Fruit fly (Drosophila melanogaster) whole organism, embryonic: Measurements from ENCODE around the gene pdm2.

ENCODE experiments used
- Awh ChIP-seq: fragments of 200-800 bp; sonication (Bioruptor generic); IDR thresholded peaks from 2 replicates; pipeline ENCODE4, ENCODE4 v1.3.6; 2022; ENCODE audit warnings: missing biosample characterization, missing genetic modification characterization
- C15 ChIP-seq: fragments of 200-800 bp; sonication (Bioruptor generic); IDR thresholded peaks from 3 replicates; pipeline ENCODE4 v1.3.6; 2022; ENCODE audit warnings: missing biosample characterization, missing genetic modification characterization
- CG1024 ChIP-seq: fragments of 200-800 bp; sonication (Bioruptor generic); IDR thresholded peaks from 2 replicates; pipeline ENCODE4 v1.3.6; 2022; ENCODE audit warnings: missing biosample characterization, missing genetic modification characterization
- CG10366 ChIP-seq: fragments of 200-800 bp; sonication (Bioruptor generic); IDR thresholded peaks from 2 replicates; pipeline ENCODE4 v1.3.6; 2022; ENCODE audit warnings: missing biosample characterization, missing genetic modification characterization
- CG10654 ChIP-seq: fragments of 200-800 bp; sonication (Bioruptor generic); optimal IDR thresholded peaks from 2 replicates; lab custom pipeline; 2016; ENCODE audit warnings: missing biosample characterization, missing genetic modification characterization
- CG12659 ChIP-seq: fragments of 200-800 bp; sonication (Bioruptor generic); optimal IDR thresholded peaks from 3 replicates; lab custom pipeline; 2017; ENCODE audit warnings: mild to moderate bottlenecking, missing biosample characterization, missing genetic modification reagents, missing genetic modification characterization
- CG13894 ChIP-seq: fragments of 200-800 bp; sonication (Bioruptor generic); optimal IDR thresholded peaks from 3 replicates; lab custom pipeline; 2018; ENCODE audit warnings: missing biosample characterization, mild to moderate bottlenecking, missing genetic modification characterization, moderate library complexity
- CG14050 ChIP-seq: fragments of 200-800 bp; sonication (Bioruptor generic); IDR thresholded peaks from 3 replicates; pipeline ENCODE4 v1.3.6; 2022; ENCODE audit warnings: missing biosample characterization, missing genetic modification characterization
- CG14965 ChIP-seq: fragments of 200-800 bp; sonication (Bioruptor generic); optimal IDR thresholded peaks from 2 replicates; lab custom pipeline; 2016; ENCODE audit warnings: missing biosample characterization, missing genetic modification characterization, borderline replicate concordance
- CG16779 ChIP-seq: fragments of 200-800 bp; sonication (Bioruptor generic); IDR thresholded peaks from 2 replicates; pipeline ENCODE4 v1.3.6; 2022; ENCODE audit warnings: missing biosample characterization, missing genetic modification characterization
- CG16863 ChIP-seq: fragments of 200-800 bp; sonication (Bioruptor generic); optimal IDR thresholded peaks from 3 replicates; lab custom pipeline; 2016; ENCODE audit warnings: missing biosample characterization, missing genetic modification characterization
- CG17802 ChIP-seq: fragments of 200-800 bp; sonication (Bioruptor generic); optimal IDR thresholded peaks from 2 replicates; lab custom pipeline; 2018; ENCODE audit warnings: missing biosample characterization, mild to moderate bottlenecking, missing genetic modification characterization, moderate library complexity
- CG2199 ChIP-seq: fragments of 200-800 bp; sonication (Bioruptor generic); IDR thresholded peaks from 3 replicates; pipeline ENCODE4 v1.3.6; 2022; ENCODE audit warnings: missing biosample characterization, missing genetic modification characterization
- CG31365 ChIP-seq: fragments of 200-800 bp; sonication (Bioruptor generic); optimal IDR thresholded peaks from 2 replicates; lab custom pipeline; 2018; ENCODE audit warnings: missing biosample characterization, mild to moderate bottlenecking, missing genetic modification characterization
- CG4707 ChIP-seq: fragments of 200-800 bp; sonication (Bioruptor generic); optimal IDR thresholded peaks from 2 replicates; lab custom pipeline; 2018; ENCODE audit warnings: missing biosample characterization, mild to moderate bottlenecking, missing genetic modification characterization, moderate library complexity
- CG5180 ChIP-seq: fragments of 200-800 bp; sonication (Bioruptor generic); optimal IDR thresholded peaks from 3 replicates; lab custom pipeline; 2017; ENCODE audit warnings: missing biosample characterization, missing genetic modification characterization, mild to moderate bottlenecking, moderate library complexity, missing genetic modification reagents
- CG7357 ChIP-seq: fragments of 200-800 bp; sonication (Bioruptor generic); IDR thresholded peaks from 3 replicates; pipeline ENCODE4 v1.3.6; 2022; ENCODE audit warnings: missing biosample characterization, missing genetic modification characterization
- CG7372 ChIP-seq: fragments of 200-800 bp; sonication (Bioruptor generic); IDR thresholded peaks from 2 replicates; pipeline ENCODE4 v1.3.6; 2022; ENCODE audit warnings: missing biosample characterization, missing genetic modification characterization
- CG7987 ChIP-seq: fragments of 200-800 bp; sonication (Bioruptor generic); optimal IDR thresholded peaks from 2 replicates; lab custom pipeline; 2018; ENCODE audit warnings: missing biosample characterization, mild to moderate bottlenecking, missing genetic modification characterization, moderate library complexity
- CG9876 ChIP-seq: fragments of 200-800 bp; sonication (Bioruptor generic); optimal IDR thresholded peaks from 2 replicates; lab custom pipeline; 2016; ENCODE audit warnings: missing biosample characterization, missing genetic modification characterization
- CrebB ChIP-seq: fragments of 200-800 bp; sonication (Bioruptor generic); optimal IDR thresholded peaks from 3 replicates; lab custom pipeline; 2018; ENCODE audit warnings: missing biosample characterization, mild to moderate bottlenecking, missing genetic modification characterization
- ERR ChIP-seq: fragments of 200-800 bp; sonication (Bioruptor generic); optimal IDR thresholded peaks from 2 replicates; lab custom pipeline; 2016; ENCODE audit warnings: missing biosample characterization, missing genetic modification characterization
- HHEX ChIP-seq: fragments of 200-800 bp; sonication (Bioruptor generic); optimal IDR thresholded peaks from 3 replicates; lab custom pipeline; 2017; ENCODE audit warnings: missing biosample characterization, mild to moderate bottlenecking, missing genetic modification characterization, missing genetic modification reagents
- HLH4C ChIP-seq: fragments of 200-800 bp; sonication (Bioruptor generic); IDR thresholded peaks from 3 replicates; pipeline ENCODE4 v1.3.6; 2022; ENCODE audit warnings: missing biosample characterization, missing genetic modification characterization; ENCODE audit not compliant: partially characterized antibody
- Hsf ChIP-seq: fragments of 200-800 bp; sonication (Bioruptor generic); optimal IDR thresholded peaks from 3 replicates; lab custom pipeline; 2016; ENCODE audit warnings: missing biosample characterization, missing genetic modification characterization
- Mrtf ChIP-seq: fragments of 200-800 bp; sonication (Bioruptor generic); IDR thresholded peaks from 3 replicates; pipeline ENCODE4 v1.3.6; 2022; ENCODE audit warnings: missing biosample characterization, missing genetic modification characterization
- NfI ChIP-seq: fragments of 200-800 bp; sonication (Bioruptor generic); optimal IDR thresholded peaks from 3 replicates; lab custom pipeline; 2018; ENCODE audit warnings: missing biosample characterization, mild to moderate bottlenecking, missing genetic modification characterization, moderate library complexity
- Ssrp ChIP-seq: fragments of 200-800 bp; sonication (Bioruptor generic); optimal IDR thresholded peaks from 2 replicates; lab custom pipeline; 2018; ENCODE audit warnings: missing biosample characterization, mild to moderate bottlenecking, missing genetic modification characterization, moderate library complexity
- Tbp ChIP-seq: fragments of >200 bp; optimal IDR thresholded peaks from 2 replicates; lab custom pipeline; 2018; ENCODE audit warnings: missing biosample characterization, missing genetic modification characterization
- Vsx1 ChIP-seq: fragments of 200-800 bp; sonication (Bioruptor generic); optimal IDR thresholded peaks from 2 replicates; lab custom pipeline; 2017; ENCODE audit warnings: missing biosample characterization, mild to moderate bottlenecking, missing genetic modification characterization, missing genetic modification reagents
- ato ChIP-seq: fragments of 200-800 bp; sonication (Bioruptor generic); IDR thresholded peaks from 2 replicates; pipeline ENCODE4 v1.3.6; 2022; ENCODE audit warnings: missing biosample characterization, missing genetic modification characterization; ENCODE audit not compliant: partially characterized antibody
- bbx ChIP-seq: fragments of 200-800 bp; sonication (Bioruptor generic); IDR thresholded peaks from 2 replicates; pipeline ENCODE4 v1.3.6; 2022; ENCODE audit warnings: missing biosample characterization, missing genetic modification characterization; ENCODE audit not compliant: partially characterized antibody
- bsh ChIP-seq, 2 experiments: fragments of 200-800 bp; sonication (Bioruptor generic); optimal IDR thresholded peaks; 2 replicates each; lab custom pipeline; 2017 to 2018; ENCODE audit warnings: mild to moderate bottlenecking in 2 of 2, missing biosample characterization in 2 of 2, missing genetic modification characterization in 2 of 2, moderate library complexity in 1 of 2
- croc ChIP-seq: fragments of 200-800 bp; sonication (Bioruptor generic); conservative IDR thresholded peaks from 3 replicates; pipeline ENCODE4 v1.3.6; 2022; ENCODE audit warnings: missing biosample characterization, missing genetic modification characterization
- fd96Cb ChIP-seq: fragments of 200-800 bp; sonication (Bioruptor generic); optimal IDR thresholded peaks from 2 replicates; lab custom pipeline; 2018; ENCODE audit warnings: missing biosample characterization, mild to moderate bottlenecking, missing genetic modification characterization, moderate library complexity
- gt ChIP-seq: fragments of 200-800 bp; sonication (Bioruptor generic); IDR thresholded peaks from 2 replicates; pipeline ENCODE4 v1.3.6; 2022; ENCODE audit warnings: missing biosample characterization, missing genetic modification characterization
- klu ChIP-seq: fragments of 200-800 bp; sonication (Bioruptor generic); IDR thresholded peaks from 2 replicates; pipeline ENCODE4 v1.3.6; 2022; ENCODE audit warnings: missing biosample characterization, missing genetic modification characterization
- mirr ChIP-seq: fragments of 200-800 bp; sonication (Bioruptor generic); optimal IDR thresholded peaks from 3 replicates; lab custom pipeline; 2018; ENCODE audit warnings: missing biosample characterization, mild to moderate bottlenecking, missing genetic modification characterization
- nom ChIP-seq: fragments of 200-800 bp; sonication (Bioruptor generic); optimal IDR thresholded peaks from 2 replicates; lab custom pipeline; 2017; ENCODE audit warnings: missing biosample characterization, missing genetic modification characterization, mild to moderate bottlenecking, moderate library complexity, missing genetic modification reagents
- ranshi ChIP-seq: fragments of 200-800 bp; sonication (Bioruptor generic); IDR thresholded peaks from 2 replicates; pipeline ENCODE4 v1.3.6; 2022; ENCODE audit warnings: missing biosample characterization, missing genetic modification characterization
- repo ChIP-seq: fragments of 200-800 bp; sonication (Bioruptor generic); optimal IDR thresholded peaks from 2 replicates; lab custom pipeline; 2016; ENCODE audit warnings: missing biosample characterization, missing genetic modification characterization
- rib ChIP-seq: fragments of 200-800 bp; sonication (Bioruptor generic); IDR thresholded peaks from 2 replicates; pipeline ENCODE4 v1.3.6; 2022; ENCODE audit warnings: missing biosample characterization, missing genetic modification characterization
- run ChIP-seq: fragments of 200-800 bp; sonication (Bioruptor generic); optimal IDR thresholded peaks from 3 replicates; lab custom pipeline; 2018; ENCODE audit warnings: missing biosample characterization, mild to moderate bottlenecking, missing genetic modification characterization
- scrt ChIP-seq: fragments of 200-800 bp; sonication (Bioruptor generic); optimal IDR thresholded peaks from 2 replicates; lab custom pipeline; 2018; ENCODE audit warnings: missing biosample characterization, mild to moderate bottlenecking, missing genetic modification characterization, moderate library complexity
- trh ChIP-seq: fragments of 200-800 bp; sonication (Bioruptor generic); optimal IDR thresholded peaks from 2 replicates; lab custom pipeline; 2016; ENCODE audit warnings: missing biosample characterization, missing genetic modification characterization
- unpg ChIP-seq: fragments of 200-800 bp; sonication (Bioruptor generic); optimal IDR thresholded peaks from 3 replicates; lab custom pipeline; 2018; ENCODE audit warnings: missing biosample characterization, mild to moderate bottlenecking, missing genetic modification characterization, moderate library complexity
- yki ChIP-seq: fragments of >200 bp; optimal IDR thresholded peaks from 3 replicates; lab custom pipeline; 2018

pdm2 gene

DNA sequence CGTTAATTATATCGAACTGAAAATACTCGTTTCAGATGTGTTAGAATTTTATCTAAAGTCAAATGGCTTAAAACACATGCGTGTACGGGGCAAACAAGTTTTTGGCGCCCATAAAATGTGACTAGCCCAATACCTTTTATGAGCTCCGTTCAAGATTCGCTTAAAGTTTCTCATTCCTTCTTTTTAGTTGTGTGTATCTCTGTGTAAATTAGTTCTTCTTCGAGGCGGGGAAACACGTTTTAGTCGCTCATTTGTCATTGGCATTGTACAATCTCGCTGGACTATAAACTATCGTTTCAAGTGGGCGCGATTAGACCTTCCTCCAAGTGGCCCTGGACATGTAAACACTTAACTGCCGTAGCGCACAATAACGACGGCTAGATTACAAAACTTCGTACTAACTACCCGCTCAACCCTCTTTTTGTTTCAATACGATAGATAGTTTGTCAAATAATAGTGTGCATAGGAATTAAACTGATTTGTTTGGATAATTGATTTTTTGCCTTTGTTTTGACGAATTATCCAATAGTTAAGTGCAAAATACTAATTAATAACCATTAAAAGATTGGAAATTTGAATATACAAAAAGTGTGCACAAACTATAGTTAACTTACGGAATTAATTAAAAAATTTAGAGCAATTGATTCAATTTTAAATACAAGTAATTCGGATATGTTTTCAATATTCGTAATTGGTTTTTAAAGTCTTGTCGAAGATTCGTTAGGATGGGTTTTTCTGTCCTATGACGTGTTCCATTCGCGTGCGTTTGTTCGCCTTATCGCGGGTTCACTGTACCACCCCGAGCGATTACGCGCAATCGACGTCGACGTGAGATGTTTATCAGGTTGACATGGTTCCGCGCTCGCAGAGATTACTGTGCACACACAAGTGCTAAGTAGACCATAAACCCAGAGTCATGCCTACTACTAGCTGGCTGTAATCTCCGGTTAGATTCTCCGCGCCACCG is 63.7 kb downstream of the pdm2 start (continued):
- TF ChIP-seq Awh: no peak; the same call in 1 of the 2 replicates
- peak; percentile 57 for TF ChIP-seq ranshi (GFP tag; lab: Robert Waterston, UW)
- peak in 1 of 2 experiments; percentile 17 for TF ChIP-seq bsh (GFP tag; optimal IDR thresholded peaks at IDR 0.05; lab: Kevin White, UChicago)
- TF ChIP-seq CG5180: peak; percentile 48
- peak; percentile 30 for TF ChIP-seq CG7987 (GFP tag; lab: Kevin White, UChicago)
- TF ChIP-seq CG16779 (GFP tag; lab: Robert Waterston, UW): no peak
- TF ChIP-seq bbx (GFP tag; lab: Robert Waterston, UW): peak; percentile 11; the same call in 1 of the 2 replicates
- TF ChIP-seq klu: no peak
- TF ChIP-seq yki (lab: Kevin White, UChicago): no peak
- no peak for TF ChIP-seq CG14050 (GFP tag; lab: Robert Waterston, UW)
- no peak for TF ChIP-seq croc
- TF ChIP-seq CG9876: no peak
- no peak for TF ChIP-seq ERR (GFP tag; lab: Kevin White, UChicago)
- peak; percentile 92 for TF ChIP-seq mirr (GFP tag; lab: Kevin White, UChicago)
- peak; percentile 17 for TF ChIP-seq NfI (GFP tag; lab: Kevin White, UChicago)
- TF ChIP-seq CG2199 (GFP tag; lab: Robert Waterston, UW): peak; percentile 13; the same call in 1 of the 3 replicates
- TF ChIP-seq Hsf (GFP tag; lab: Kevin White, UChicago): peak; percentile 26
- TF ChIP-seq HLH4C (GFP tag; lab: Robert Waterston, UW): no peak
- TF ChIP-seq trh (GFP tag; lab: Kevin White, UChicago): no peak
- no peak for TF ChIP-seq CG16863 (GFP tag; lab: Kevin White, UChicago)
- TF ChIP-seq Vsx1: no peak
- TF ChIP-seq CG10654 (GFP tag; lab: Kevin White, UChicago): no peak
- no peak for TF ChIP-seq CG7372
- TF ChIP-seq HHEX (GFP tag; lab: Kevin White, UChicago): peak; percentile 8
- TF ChIP-seq CG17802: no peak
- no peak for TF ChIP-seq CrebB
- TF ChIP-seq nom: no peak
- no peak for TF ChIP-seq ato (GFP tag; lab: Robert Waterston, UW)
- no peak for TF ChIP-seq repo (GFP tag; lab: Kevin White, UChicago)
- TF ChIP-seq CG7357 (GFP tag; lab: Robert Waterston, UW): no peak
- TF ChIP-seq CG13894 (tag; lab: Kevin White, UChicago): peak; percentile 35
- 0 out of 3 replicates have a peak, but pooled peaks have one; percentile 8 for TF ChIP-seq C15 (GFP tag; lab: Robert Waterston, UW)
- TF ChIP-seq CG12659 (GFP tag; lab: Kevin White, UChicago): peak; percentile 28
- no peak for TF ChIP-seq CG14965 (GFP tag; lab: Kevin White, UChicago)
- TF ChIP-seq gt (GFP tag; lab: Robert Waterston, UW): no peak
- TF ChIP-seq CG10366 (GFP tag; lab: Robert Waterston, UW): 0 out of 2 replicates have a peak, but pooled peaks have one; percentile 11
- peak; percentile 26 for TF ChIP-seq scrt (GFP tag; lab: Kevin White, UChicago)
- TF ChIP-seq fd96Cb (tag; lab: Kevin White, UChicago): no peak
- 0 out of 2 replicates have a peak, but pooled peaks have one; percentile 22 for TF ChIP-seq CG1024 (GFP tag; lab: Robert Waterston, UW)
- TF ChIP-seq Tbp (GFP tag; lab: Kevin White, UChicago): no peak
- no peak for TF ChIP-seq run (tag; lab: Kevin White, UChicago)
- TF ChIP-seq CG4707: no peak
- TF ChIP-seq unpg (GFP tag; lab: Kevin White, UChicago): peak; percentile 46
- TF ChIP-seq CG31365: no peak
- peak; percentile 30; the same call in 2 of the 3 replicates for TF ChIP-seq Mrtf (GFP tag; lab: Robert Waterston, UW)
- no peak for TF ChIP-seq Ssrp
- TF ChIP-seq rib (GFP tag; lab: Robert Waterston, UW): peak; percentile 17; the same call in 1 of the 2 replicates
